Fruit fly (Drosophila melanogaster): ENCODE data around the gene Gr93c.

Gene Gr93c

DNA sequence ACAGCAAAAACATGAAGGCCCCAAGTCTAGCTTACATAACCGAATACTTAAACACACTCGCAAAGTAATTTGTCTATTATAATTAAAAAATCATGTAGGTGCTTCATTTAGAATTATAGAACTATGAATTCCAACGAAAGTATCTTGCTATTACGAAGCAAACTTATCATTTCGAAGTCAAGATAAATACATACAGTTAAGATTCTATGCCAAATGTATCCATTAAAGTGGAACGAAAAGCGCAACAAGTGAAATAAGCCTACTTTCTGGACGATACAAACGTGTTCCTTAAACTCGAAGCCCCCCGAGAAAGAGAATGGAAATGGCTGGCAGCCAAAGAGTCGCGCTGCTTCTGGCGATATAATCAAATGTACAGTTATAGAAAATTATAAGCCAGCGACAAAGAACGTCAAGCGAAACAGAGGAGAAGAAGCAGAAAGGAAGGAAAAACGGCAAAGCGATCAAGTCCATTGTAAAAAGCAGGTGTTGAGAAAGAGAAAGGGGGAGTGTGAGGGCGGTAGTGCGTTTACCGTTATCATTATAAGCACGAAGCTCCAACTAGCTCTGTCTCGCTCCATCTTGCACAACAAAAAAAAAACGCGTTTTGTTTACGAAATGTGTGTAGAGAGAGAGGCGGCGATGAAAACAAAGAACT, 7.6 kb upstream of the Gr93c start (continued):
- TF ChIP-seq Blimp-1 (GFP tag; optimal IDR thresholded peaks at IDR 0.05) (peak; percentile 14), CG2120 (GFP tag; optimal IDR thresholded peaks at IDR 0.05) (peak; percentile 69), CG3838 (GFP tag; optimal IDR thresholded peaks at IDR 0.05) (peak; percentile 17), CG31441 (GFP tag; IDR thresholded peaks at IDR 0.05) (peak; percentile 31; the same call in 1 of the 2 replicates), ash1 (GFP tag; optimal IDR thresholded peaks at IDR 0.05) (no peak), CG2712 (tag; optimal IDR thresholded peaks at IDR 0.05) (peak; percentile 43), CG12104 (GFP tag; optimal IDR thresholded peaks at IDR 0.05) (peak; percentile 16), cwo (GFP tag; optimal IDR thresholded peaks at IDR 0.05) (peak; percentile 5), CG14667 (GFP tag; IDR thresholded peaks at IDR 0.05) (no peak), Side (GFP tag; optimal IDR thresholded peaks at IDR 0.05) (no peak), CG32767 (GFP tag; IDR thresholded peaks at IDR 0.05) (no peak), CG17568 (GFP tag; optimal IDR thresholded peaks at IDR 0.05) (peak; percentile 11), Ets65A (GFP tag) (peak; percentile 20), usp (GFP tag; optimal IDR thresholded peaks at IDR 0.05) (no peak), CG30403 (GFP tag; optimal IDR thresholded peaks at IDR 0.05) (peak; percentile 31), Doc2 (GFP tag; IDR thresholded peaks at IDR 0.05) (no peak), Gsc (GFP tag; IDR thresholded peaks at IDR 0.05) (no peak), Aef1 (GFP tag; IDR thresholded peaks at IDR 0.05) (no peak), shn (GFP tag; optimal IDR thresholded peaks at IDR 0.05) (peak; percentile 2), CG6854 (GFP tag; optimal IDR thresholded peaks at IDR 0.05) (no peak), ro (GFP tag; IDR thresholded peaks at IDR 0.05) (no peak), Bteb2 (GFP tag; optimal IDR thresholded peaks at IDR 0.05) (no peak), row (GFP tag; IDR thresholded peaks at IDR 0.05) (peak; percentile 47), PHDP (tag; optimal IDR thresholded peaks at IDR 0.05) (peak; percentile 42), CG3726 (GFP tag; IDR thresholded peaks at IDR 0.05) (no peak), gem (tag; optimal IDR thresholded peaks at IDR 0.05) (peak; percentile 60), Dref (GFP tag; IDR thresholded peaks at IDR 0.05) (no peak), CoRest (tag; optimal IDR thresholded peaks at IDR 0.05) (peak; percentile 14), her (GFP tag; optimal IDR thresholded peaks at IDR 0.05) (no peak), CG12744 (GFP tag; optimal IDR thresholded peaks at IDR 0.05) (no peak), CG18476 (GFP tag; optimal IDR thresholded peaks at IDR 0.05) (peak; percentile 6), HLH54F (GFP tag; optimal IDR thresholded peaks at IDR 0.05) (peak; percentile 3), pb (GFP tag; optimal IDR thresholded peaks at IDR 0.05) (no peak), cg (GFP tag; optimal IDR thresholded peaks at IDR 0.05) (no peak), NfI (GFP tag; optimal IDR thresholded peaks at IDR 0.05) (peak; percentile 19), CG2875 (GFP tag; optimal IDR thresholded peaks at IDR 0.05) (no peak), CG10267 (tag; optimal IDR thresholded peaks at IDR 0.05) (peak; percentile 6), CG8359 (GFP tag; optimal IDR thresholded peaks at IDR 0.05; ENCODE audit: borderline replicate concordance) (no peak), unpg (GFP tag; optimal IDR thresholded peaks at IDR 0.05) (peak; percentile 19), Spps (tag; optimal IDR thresholded peaks at IDR 0.05) (no peak), Dek (tag; optimal IDR thresholded peaks at IDR 0.05) (peak; percentile 32), CG17359 (tag; optimal IDR thresholded peaks at IDR 0.05) (peak; percentile 10), CG4404 (GFP tag; IDR thresholded peaks at IDR 0.05) (no peak), Nf-YC (tag; optimal IDR thresholded peaks at IDR 0.05) (no peak), CG34422 (GFP tag; IDR thresholded peaks at IDR 0.05) (no peak), Dip3 (GFP tag; optimal IDR thresholded peaks at IDR 0.05) (peak; percentile 18), lab (GFP tag; optimal IDR thresholded peaks at IDR 0.05) (peak; percentile 52), CG2678 (tag; optimal IDR thresholded peaks at IDR 0.05) (peak; percentile 59), CG13424 (tag; optimal IDR thresholded peaks at IDR 0.05) (peak; percentile 20), Hey (tag; optimal IDR thresholded peaks at IDR 0.05) (no peak)

Measured in whole organism, embryonic.